Worm (Caenorhabditis elegans): Measurements from ENCODE around the gene K03D3.5.

ce11 chrIV:16293889-16294288 lies 26.4 kb downstream of the K03D3.5 start:
- TF ChIP-seq fkh-10 (GFP tag; optimal IDR thresholded peaks at IDR 0.05) (no peak), ztf-11 (tag; optimal IDR thresholded peaks at IDR 0.05) (no peak)

All from whole organism, L3 larva.